Fruit fly (Drosophila melanogaster): ENCODE measurements around the gene tant.

The tant gene

dm6 chr3L:6071454-6072189, 16.7 kb downstream of the tant start, which contains the start of gene CG6602:
TSS of gene CG6602 (plus strand) at chr3L:6072139.
- no peak for TF ChIP-seq Abd-B (GFP tag; optimal IDR thresholded peaks at IDR 0.05)
- no peak for TF ChIP-seq GATAd (GFP tag; optimal IDR thresholded peaks at IDR 0.05)
- TF ChIP-seq brk (GFP tag; optimal IDR thresholded peaks at IDR 0.05): no peak
- TF ChIP-seq Hnf4 (GFP tag; optimal IDR thresholded peaks at IDR 0.05): no peak
- peak; percentile 89 for TF ChIP-seq dmrt93B (GFP tag; optimal IDR thresholded peaks at IDR 0.05)
- TF ChIP-seq CG9705 (GFP tag; optimal IDR thresholded peaks at IDR 0.05): peak; percentile 69
- no peak for TF ChIP-seq dsf (GFP tag; optimal IDR thresholded peaks at IDR 0.05; ENCODE audit: borderline replicate concordance)
- no peak for TF ChIP-seq Dif (GFP tag; optimal IDR thresholded peaks at IDR 0.05; ENCODE audit: partially characterized antibody)
- TF ChIP-seq Sp1 (GFP tag; optimal IDR thresholded peaks at IDR 0.05): peak; percentile 36
- TF ChIP-seq Hr78 (GFP tag; optimal IDR thresholded peaks at IDR 0.05): no peak
- TF ChIP-seq Rel (GFP tag; optimal IDR thresholded peaks at IDR 0.05): no peak
- no peak for TF ChIP-seq Rel (tag; optimal IDR thresholded peaks at IDR 0.05)
- TF ChIP-seq foxo (GFP tag; optimal IDR thresholded peaks at IDR 0.05): peak in 1 of 2 experiments; percentile 53
- TF ChIP-seq fru (GFP tag; optimal IDR thresholded peaks at IDR 0.05): peak; percentile 25
- peak; percentile 65 for TF ChIP-seq Hr83 (GFP tag; optimal IDR thresholded peaks at IDR 0.05; ENCODE audit: poor library complexity, severe bottlenecking)
- peak; percentile 59 for TF ChIP-seq HLH106 (tag; optimal IDR thresholded peaks at IDR 0.05)
- no peak for TF ChIP-seq CG32264 (GFP tag; optimal IDR thresholded peaks at IDR 0.05)
- TF ChIP-seq N (GFP tag; optimal IDR thresholded peaks at IDR 0.05): no peak
- peak; percentile 3 for TF ChIP-seq ey (GFP tag; optimal IDR thresholded peaks at IDR 0.05)
- no peak for TF ChIP-seq Vsx2 (GFP tag; optimal IDR thresholded peaks at IDR 0.05; ENCODE audit: partially characterized antibody)
- no peak for TF ChIP-seq Myc (optimal IDR thresholded peaks at IDR 0.05)
- peak; percentile 27 for TF ChIP-seq OdsH (GFP tag; optimal IDR thresholded peaks at IDR 0.05)
- TF ChIP-seq dl (GFP tag; optimal IDR thresholded peaks at IDR 0.05; ENCODE audit: insufficient read depth in 1 of 2, partially characterized antibody in 2 of 2): no peak
- TF ChIP-seq sv (GFP tag; optimal IDR thresholded peaks at IDR 0.05): peak; percentile 30
- no peak for TF ChIP-seq CrebA (GFP tag; optimal IDR thresholded peaks at IDR 0.05; ENCODE audit: borderline replicate concordance)
- no peak for TF ChIP-seq pan (optimal IDR thresholded peaks at IDR 0.05)
- TF ChIP-seq Dfd (GFP tag; optimal IDR thresholded peaks at IDR 0.05): no peak
- TF ChIP-seq psq (GFP tag; optimal IDR thresholded peaks at IDR 0.05): no peak
- TF ChIP-seq tai (GFP tag; optimal IDR thresholded peaks at IDR 0.05): no peak
- TF ChIP-seq rgr (GFP tag; optimal IDR thresholded peaks at IDR 0.05): peak; percentile 68
- no peak for TF ChIP-seq woc (GFP tag; optimal IDR thresholded peaks at IDR 0.05)
- no peak for TF ChIP-seq Jra (GFP tag; optimal IDR thresholded peaks at IDR 0.05)
- TF ChIP-seq lola (GFP tag; optimal IDR thresholded peaks at IDR 0.05): no peak
- TF ChIP-seq br (GFP tag; optimal IDR thresholded peaks at IDR 0.05): no peak
- TF ChIP-seq h (GFP tag; optimal IDR thresholded peaks at IDR 0.05): peak; percentile 26
- TF ChIP-seq usp (GFP tag; optimal IDR thresholded peaks at IDR 0.05): no peak
- no peak for TF ChIP-seq jim (GFP tag; optimal IDR thresholded peaks at IDR 0.05)
- no peak for TF ChIP-seq Mio (GFP tag; optimal IDR thresholded peaks at IDR 0.05)
- peak; percentile 39 for TF ChIP-seq sage (GFP tag; optimal IDR thresholded peaks at IDR 0.05)

- TF ChIP-seq dl (GFP tag; optimal IDR thresholded peaks at IDR 0.05; ENCODE audit: insufficient read depth in 1 of 2, partially characterized antibody in 2 of 2) (no peak), sv (GFP tag; optimal IDR thresholded peaks at IDR 0.05) (peak; percentile 33), fru (GFP tag; optimal IDR thresholded peaks at IDR 0.05) (peak; percentile 48), CG32264 (GFP tag; optimal IDR thresholded peaks at IDR 0.05) (no peak), rgr (GFP tag; optimal IDR thresholded peaks at IDR 0.05) (peak; percentile 51), foxo (GFP tag; optimal IDR thresholded peaks at IDR 0.05) (peak in 1 of 2 experiments; percentile 49), dmrt93B (GFP tag; optimal IDR thresholded peaks at IDR 0.05) (peak; percentile 57), woc (GFP tag; optimal IDR thresholded peaks at IDR 0.05) (peak; percentile 84), psq (GFP tag; optimal IDR thresholded peaks at IDR 0.05) (peak; percentile 19), Myc (optimal IDR thresholded peaks at IDR 0.05) (peak; percentile 88), Vsx2 (GFP tag; optimal IDR thresholded peaks at IDR 0.05; ENCODE audit: partially characterized antibody) (no peak), Dif (GFP tag; optimal IDR thresholded peaks at IDR 0.05; ENCODE audit: partially characterized antibody) (no peak), Mio (GFP tag; optimal IDR thresholded peaks at IDR 0.05) (no peak), lola (GFP tag; optimal IDR thresholded peaks at IDR 0.05) (no peak), ey (GFP tag; optimal IDR thresholded peaks at IDR 0.05) (peak; percentile 37), GATAd (GFP tag; optimal IDR thresholded peaks at IDR 0.05) (no peak), tai (GFP tag; optimal IDR thresholded peaks at IDR 0.05) (no peak), OdsH (GFP tag; optimal IDR thresholded peaks at IDR 0.05) (peak; percentile 39), jim (GFP tag; optimal IDR thresholded peaks at IDR 0.05) (no peak), Dfd (GFP tag; optimal IDR thresholded peaks at IDR 0.05) (no peak), brk (GFP tag; optimal IDR thresholded peaks at IDR 0.05) (no peak), CrebA (GFP tag; optimal IDR thresholded peaks at IDR 0.05; ENCODE audit: borderline replicate concordance) (no peak), usp (GFP tag; optimal IDR thresholded peaks at IDR 0.05) (no peak), br (GFP tag; optimal IDR thresholded peaks at IDR 0.05) (peak; percentile 23), h (GFP tag; optimal IDR thresholded peaks at IDR 0.05) (peak; percentile 54), pan (optimal IDR thresholded peaks at IDR 0.05) (no peak), Sp1 (GFP tag; optimal IDR thresholded peaks at IDR 0.05) (peak; percentile 59), Abd-B (GFP tag; optimal IDR thresholded peaks at IDR 0.05) (no peak), CG9705 (GFP tag; optimal IDR thresholded peaks at IDR 0.05) (peak; percentile 58), N (GFP tag; optimal IDR thresholded peaks at IDR 0.05) (no peak), Hnf4 (GFP tag; optimal IDR thresholded peaks at IDR 0.05) (no peak), sage (GFP tag; optimal IDR thresholded peaks at IDR 0.05) (no peak), Jra (GFP tag; optimal IDR thresholded peaks at IDR 0.05) (no peak), dsf (GFP tag; optimal IDR thresholded peaks at IDR 0.05; ENCODE audit: borderline replicate concordance) (no peak), Hr83 (GFP tag; optimal IDR thresholded peaks at IDR 0.05; ENCODE audit: poor library complexity, severe bottlenecking) (no peak), Hr78 (GFP tag; optimal IDR thresholded peaks at IDR 0.05) (no peak), HLH106 (tag; optimal IDR thresholded peaks at IDR 0.05) (peak; percentile 83), Rel (GFP tag; optimal IDR thresholded peaks at IDR 0.05) (no peak), Rel (tag; optimal IDR thresholded peaks at IDR 0.05) (peak; percentile 35)
Measured at dm6 chr3L:6074975-6075692, 20.2 kb downstream of the tant start, which contains the start of the genes CG13295 and CG6610. TSS of gene CG13295 (minus strand) at chr3L:6075245. TSS of gene CG6610 (plus strand) at chr3L:6075536.

Measured in whole organism, wandering third instar larva.